Fruit fly (Drosophila melanogaster): Measurements from ENCODE around the gene CG34140.

Gene CG34140

dm6 chr3L:133806-134325 lies 50.4 kb downstream of the CG34140 start (continued):
- TF ChIP-seq CG7357 (GFP tag; IDR thresholded peaks at IDR 0.05) = no peak

DNA sequence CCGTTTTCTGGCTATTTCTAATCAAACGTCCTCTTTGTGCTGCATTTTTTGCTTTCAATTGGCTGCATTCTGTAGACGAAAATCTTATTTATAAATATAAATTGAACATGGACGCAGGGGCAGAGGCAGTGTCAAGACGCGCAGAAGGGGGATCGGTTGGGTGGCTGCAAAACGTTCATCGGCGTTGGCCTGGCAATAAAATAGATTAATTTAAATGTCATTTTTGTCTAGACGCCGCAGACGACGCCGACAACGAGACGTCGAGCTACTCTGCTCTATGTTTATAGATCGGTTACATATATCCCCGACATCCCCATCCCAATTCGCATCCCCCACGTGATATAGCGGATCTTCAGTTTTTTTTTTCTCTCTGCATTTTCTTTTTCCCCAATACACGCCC lies 50.8 kb downstream of the CG34140 start:
- TF ChIP-seq CG2712 (tag; optimal IDR thresholded peaks at IDR 0.05) (no peak), nmo (GFP tag; optimal IDR thresholded peaks at IDR 0.05) (no peak), Six4 (GFP tag; optimal IDR thresholded peaks at IDR 0.05) (no peak), D (optimal IDR thresholded peaks at IDR 0.05) (no peak), D (GFP tag; optimal IDR thresholded peaks at IDR 0.05) (no peak), C15 (GFP tag; IDR thresholded peaks at IDR 0.05) (no peak), CG32532 (GFP tag; IDR thresholded peaks at IDR 0.05) (0 out of 2 replicates have a peak, but pooled peaks have one; percentile 12), CG30020 (tag; optimal IDR thresholded peaks at IDR 0.05) (no peak), CG8944 (GFP tag; optimal IDR thresholded peaks at IDR 0.05) (no peak), Jarid2 (GFP tag; optimal IDR thresholded peaks at IDR 0.05) (no peak), CG4617 (GFP tag; optimal IDR thresholded peaks at IDR 0.05; ENCODE audit: borderline replicate concordance) (no peak), CG1233 (GFP tag; optimal IDR thresholded peaks at IDR 0.05) (no peak), btn (GFP tag; optimal IDR thresholded peaks at IDR 0.05) (no peak), CG32772 (GFP tag; IDR thresholded peaks at IDR 0.05) (no peak), chinmo (GFP tag; IDR thresholded peaks at IDR 0.05; ENCODE audit: partially characterized antibody) (0 out of 4 replicates have a peak, but pooled peaks have one; percentile 5), PHDP (tag; optimal IDR thresholded peaks at IDR 0.05) (no peak), CG10543 (GFP tag; optimal IDR thresholded peaks at IDR 0.05) (peak; percentile 36), gem (tag; optimal IDR thresholded peaks at IDR 0.05) (no peak), Rfx (GFP tag; IDR thresholded peaks at IDR 0.05) (peak; percentile 29; the same call in 1 of the 2 replicates), CG2202 (tag; optimal IDR thresholded peaks at IDR 0.05) (no peak), CG2875 (GFP tag; optimal IDR thresholded peaks at IDR 0.05) (no peak), CG3065 (GFP tag; optimal IDR thresholded peaks at IDR 0.05) (no peak), fd96Cb (tag; optimal IDR thresholded peaks at IDR 0.05) (no peak), zfh1 (GFP tag; IDR thresholded peaks at IDR 0.05) (no peak), Mrtf (GFP tag; IDR thresholded peaks at IDR 0.05) (no peak), CG4854 (GFP tag; optimal IDR thresholded peaks at IDR 0.05) (no peak), emc (GFP tag; optimal IDR thresholded peaks at IDR 0.05) (no peak), ranshi (GFP tag; IDR thresholded peaks at IDR 0.05) (no peak), CG5245 (GFP tag; optimal IDR thresholded peaks at IDR 0.05) (no peak), Fer1 (GFP tag; optimal IDR thresholded peaks at IDR 0.05) (no peak), CG43689 (GFP tag; IDR thresholded peaks at IDR 0.05) (no peak), CG2120 (GFP tag; optimal IDR thresholded peaks at IDR 0.05) (no peak), scrt (GFP tag; optimal IDR thresholded peaks at IDR 0.05) (no peak), Hey (tag; optimal IDR thresholded peaks at IDR 0.05) (no peak), Ets97D (GFP tag; optimal IDR thresholded peaks at IDR 0.05) (no peak), Ptx1 (GFP tag; IDR thresholded peaks at IDR 0.05) (no peak), bsh (GFP tag; optimal IDR thresholded peaks at IDR 0.05) (no peak), Nf-YC (tag; optimal IDR thresholded peaks at IDR 0.05) (no peak), chm (GFP tag; IDR thresholded peaks at IDR 0.05) (peak; percentile 36; the same call in 1 of the 2 replicates), CG4424 (GFP tag; optimal IDR thresholded peaks at IDR 0.05) (no peak), CG17802 (tag; optimal IDR thresholded peaks at IDR 0.05) (no peak), CG3995 (GFP tag; optimal IDR thresholded peaks at IDR 0.05) (no peak), CG9876 (GFP tag; optimal IDR thresholded peaks at IDR 0.05) (no peak), CG4282 (GFP tag; optimal IDR thresholded peaks at IDR 0.05) (no peak), CG7372 (GFP tag; IDR thresholded peaks at IDR 0.05) (no peak), CG14014 (GFP tag; IDR thresholded peaks at IDR 0.05) (no peak), sens (GFP tag) (peak; percentile 71), CG12769 (tag; optimal IDR thresholded peaks at IDR 0.05) (peak; percentile 61), eyg (GFP tag; optimal IDR thresholded peaks at IDR 0.05) (no peak)

All from whole organism, embryonic.